Worm (Caenorhabditis elegans): ENCODE results near the gene F48F7.3.

DNA sequence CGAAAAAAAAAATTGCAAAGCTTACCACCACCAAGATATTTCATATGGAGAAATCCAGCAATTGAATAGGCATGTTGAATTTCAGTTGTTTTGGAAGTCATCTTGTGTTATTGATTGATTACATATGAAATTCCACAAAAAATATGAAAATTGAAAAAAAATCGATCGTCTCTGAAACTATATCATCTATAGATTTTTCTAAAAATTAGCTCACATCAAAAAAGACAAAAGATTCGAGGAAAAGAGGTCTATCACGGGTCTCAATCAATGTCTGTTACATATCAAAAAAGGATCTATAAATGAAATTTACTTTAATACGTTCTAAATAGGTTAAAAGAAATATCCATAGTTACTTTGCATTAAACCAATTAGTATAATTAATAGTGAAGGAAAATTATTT is 49.1 kb downstream of the F48F7.3 start, which contains the start of gene tbc-19:
- TF ChIP-seq unc-62 (GFP tag; optimal IDR thresholded peaks at IDR 0.05) (no peak), nhr-237 (tag; optimal IDR thresholded peaks at IDR 0.05) (no peak), snpc-4 (tag; optimal IDR thresholded peaks at IDR 0.05) (no peak), eor-1 (tag; optimal IDR thresholded peaks at IDR 0.05) (no peak), ceh-9 (tag; optimal IDR thresholded peaks at IDR 0.05) (no peak), elt-3 (tag; optimal IDR thresholded peaks at IDR 0.05) (no peak), lin-15B (tag; optimal IDR thresholded peaks at IDR 0.05) (no peak), ztf-11 (tag; optimal IDR thresholded peaks at IDR 0.05) (no peak), nhr-28 (tag; optimal IDR thresholded peaks at IDR 0.05) (no peak), ceh-82 (tag; optimal IDR thresholded peaks at IDR 0.05) (no peak), nhr-25 (tag; optimal IDR thresholded peaks at IDR 0.05) (no peak), zag-1 (tag; optimal IDR thresholded peaks at IDR 0.05) (no peak), ceh-16 (tag; optimal IDR thresholded peaks at IDR 0.05) (no peak), fkh-10 (GFP tag; optimal IDR thresholded peaks at IDR 0.05) (no peak)
